Worm (Caenorhabditis elegans) whole organism, L2 larva: ENCODE measurements around the gene Y22D7AL.15.

Experiments used
- elt-3 ChIP-seq: sonication (generic microtip); optimal IDR thresholded peaks from 2 replicates; lab custom pipeline; 2017; ENCODE audit warnings: missing biosample characterization, missing genetic modification characterization
- lsy-2 ChIP-seq, 2 experiments: fragments of 150-350 bp in 1 of 2; sonication (generic microtip) in 1 of 2; optimal IDR thresholded peaks; 2 replicates each; lab custom pipeline; 2014 to 2017; ENCODE audit warnings: missing biosample characterization in 2 of 2, missing genetic modification characterization in 2 of 2
- unc-62 ChIP-seq: fragments of 150-350 bp; optimal IDR thresholded peaks from 2 replicates; lab custom pipeline; 2014; ENCODE audit warnings: missing biosample characterization, missing genetic modification reagents, missing genetic modification characterization
- zag-1 ChIP-seq: fragments of 150-350 bp; optimal IDR thresholded peaks from 2 replicates; lab custom pipeline; 2014; ENCODE audit warnings: missing biosample characterization, missing genetic modification characterization

- TF ChIP-seq zag-1 (no peak), elt-3 (tag; lab: Kevin White, UChicago) (no peak), lsy-2 (tag; optimal IDR thresholded peaks at IDR 0.05; lab: Kevin White, UChicago) (no peak), unc-62 (GFP tag; lab: Kevin White, UChicago) (no peak)
These were observed 44.4 kb upstream of the Y22D7AL.15 start for ce11 chrIII:1704020-1704419.
